Worm (Caenorhabditis elegans): Measurements from ENCODE around the gene pqn-31.

pqn-31 gene

DNA sequence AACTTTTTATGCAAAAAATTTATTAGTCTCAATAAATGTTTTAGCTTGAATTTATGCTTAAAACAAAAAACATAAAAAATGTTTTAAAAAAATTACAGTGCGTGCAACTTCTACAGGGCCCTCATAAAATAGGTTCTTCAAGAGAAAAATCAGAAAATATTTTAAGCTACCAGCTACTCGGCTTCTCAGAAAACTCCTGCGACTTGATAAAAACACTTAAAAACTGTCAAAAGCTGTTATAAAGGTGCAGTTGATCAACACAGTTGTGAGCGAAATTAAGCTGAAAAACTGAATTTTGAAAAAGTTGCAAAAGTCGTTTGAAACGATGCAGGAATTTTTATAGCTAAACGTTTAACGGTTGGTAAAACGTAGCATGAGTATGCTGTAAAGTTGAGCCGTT is 20.6 kb upstream of the pqn-31 start (continued):
- TF ChIP-seq xnd-1 (tag; optimal IDR thresholded peaks at IDR 0.05) (no peak), bed-1 (GFP tag; IDR thresholded peaks at IDR 0.05) (no peak), tbx-9 (tag; optimal IDR thresholded peaks at IDR 0.05; ENCODE audit: borderline replicate concordance) (no peak), zim-3 (tag; optimal IDR thresholded peaks at IDR 0.05) (peak; percentile 18), B0261.1 (tag; optimal IDR thresholded peaks at IDR 0.05) (no peak), zfh-2 (GFP tag; conservative IDR thresholded peaks at IDR 0.05) (no peak), athp-1 (tag; optimal IDR thresholded peaks at IDR 0.05) (no peak), F23B12.7 (tag; optimal IDR thresholded peaks at IDR 0.05; ENCODE audit: insufficient read depth) (no peak), sea-2 (GFP tag; IDR thresholded peaks at IDR 0.05) (no peak), F52B5.7 (tag; optimal IDR thresholded peaks at IDR 0.05) (no peak), let-526 (GFP tag; IDR thresholded peaks at IDR 0.05) (no peak), ztf-3 (GFP tag; optimal IDR thresholded peaks at IDR 0.05) (no peak), rcor-1 (GFP tag; IDR thresholded peaks at IDR 0.05) (no peak), D2030.7 (GFP tag; IDR thresholded peaks at IDR 0.05) (no peak), F49E8.2 (tag; optimal IDR thresholded peaks at IDR 0.05; ENCODE audit: insufficient read depth) (no peak), ztf-6 (GFP tag; IDR thresholded peaks at IDR 0.05) (no peak), C17E4.6 (GFP tag; IDR thresholded peaks at IDR 0.05) (no peak), attf-3 (GFP tag; conservative IDR thresholded peaks at IDR 0.05) (no peak), F10E7.11 (tag; optimal IDR thresholded peaks at IDR 0.05) (no peak), F33H1.4 (GFP tag; IDR thresholded peaks at IDR 0.05) (no peak), F22D6.2 (tag; optimal IDR thresholded peaks at IDR 0.05) (no peak), hlh-26 (GFP tag; conservative IDR thresholded peaks at IDR 0.05) (no peak), B0019.2 (GFP tag; conservative IDR thresholded peaks at IDR 0.05) (no peak), mcd-1 (GFP tag; IDR thresholded peaks at IDR 0.05) (no peak; the same call in 1 of the 2 replicates), lir-1 (GFP tag; conservative IDR thresholded peaks at IDR 0.05) (no peak), egrh-3 (GFP tag; IDR thresholded peaks at IDR 0.05) (0 out of 2 replicates have a peak, but pooled peaks have one; percentile 19), hsf-1 (GFP tag; IDR thresholded peaks at IDR 0.05) (no peak), F39B2.1 (GFP tag; IDR thresholded peaks at IDR 0.05) (no peak), madf-3 (GFP tag; IDR thresholded peaks at IDR 0.05) (no peak), somi-1 (GFP tag; optimal IDR thresholded peaks at IDR 0.05) (no peak), hlh-12 (tag; optimal IDR thresholded peaks at IDR 0.05) (no peak), rec-8 (tag; optimal IDR thresholded peaks at IDR 0.05) (no peak), mxl-1 (tag; optimal IDR thresholded peaks at IDR 0.05) (no peak), nhr-90 (tag; optimal IDR thresholded peaks at IDR 0.05) (no peak), ZK185.1 (tag; optimal IDR thresholded peaks at IDR 0.05; ENCODE audit: poor library complexity, severe bottlenecking) (no peak), hmg-20 (GFP tag; IDR thresholded peaks at IDR 0.05) (no peak), snpc-4 (GFP tag; optimal IDR thresholded peaks at IDR 0.05) (no peak), snpc-4 (tag; optimal IDR thresholded peaks at IDR 0.05) (no peak), ztf-26 (tag; optimal IDR thresholded peaks at IDR 0.05) (peak; percentile 48), Y67H2A.10 (GFP tag; conservative IDR thresholded peaks at IDR 0.05) (no peak), gei-17 (GFP tag; optimal IDR thresholded peaks at IDR 0.05) (no peak), ets-4 (GFP tag; optimal IDR thresholded peaks at IDR 0.05) (no peak), madf-8 (GFP tag; conservative IDR thresholded peaks at IDR 0.05) (no peak), egl-18 (GFP tag; IDR thresholded peaks at IDR 0.05) (no peak), dox-1 (GFP tag; IDR thresholded peaks at IDR 0.05) (peak; percentile 87), snpc-1.3 (tag; optimal IDR thresholded peaks at IDR 0.05; ENCODE audit: insufficient read depth) (no peak), F37B4.10 (GFP tag; IDR thresholded peaks at IDR 0.05) (no peak), lin-26 (GFP tag; IDR thresholded peaks at IDR 0.05) (peak; percentile 37; the same call in 1 of the 2 replicates), bed-2 (GFP tag; IDR thresholded peaks at IDR 0.05) (no peak)
